Worm (Caenorhabditis elegans): ENCODE measurements around the gene T07D1.3.

- TF ChIP-seq ahr-1 (tag; optimal IDR thresholded peaks at IDR 0.05) (no peak), elt-4 (tag; optimal IDR thresholded peaks at IDR 0.05) (no peak), pax-1 (tag; optimal IDR thresholded peaks at IDR 0.05) (no peak), sox-4 (tag; optimal IDR thresholded peaks at IDR 0.05) (no peak)
These were observed 18.5 kb upstream of the T07D1.3 start for ce11 chrX:2461742-2462141.

All from whole organism, late embryonic.